Worm (Caenorhabditis elegans): ENCODE measurements around the gene nhr-173.

DNA sequence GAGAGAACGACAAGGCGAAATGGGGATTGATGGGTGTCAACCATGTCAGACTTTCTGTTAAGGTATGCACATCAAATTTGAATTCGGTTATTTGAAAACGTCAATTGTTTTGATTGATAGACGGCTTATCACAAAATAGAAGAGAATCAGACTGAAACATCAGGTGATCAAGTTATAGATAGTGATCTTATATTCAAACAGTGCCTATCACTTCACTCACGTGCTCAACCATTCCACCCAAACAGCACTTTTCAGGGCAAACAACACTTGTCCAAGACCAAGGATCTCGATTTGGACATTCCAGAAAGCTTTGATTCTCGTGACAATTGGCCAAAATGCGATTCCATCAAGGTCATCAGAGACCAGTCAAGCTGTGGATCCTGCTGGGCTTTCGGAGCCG, 47.7 kb upstream of the nhr-173 start:
- TF ChIP-seq elt-3 (tag; optimal IDR thresholded peaks at IDR 0.05) (no peak), ets-5 (GFP tag; IDR thresholded peaks at IDR 0.05) (no peak), lin-13 (GFP tag; optimal IDR thresholded peaks at IDR 0.05) (no peak), ama-1 (optimal IDR thresholded peaks at IDR 0.05) (no peak), nhr-12 (tag; optimal IDR thresholded peaks at IDR 0.05) (no peak), nhr-71 (tag; optimal IDR thresholded peaks at IDR 0.05) (no peak), ceh-82 (tag; optimal IDR thresholded peaks at IDR 0.05) (no peak), lin-39 (tag; optimal IDR thresholded peaks at IDR 0.05) (no peak), fkh-8 (tag; optimal IDR thresholded peaks at IDR 0.05) (no peak)
